Worm (Caenorhabditis elegans): ENCODE measurements around the gene tos-1.
A peak's percentile ranks its signal among the peaks of the same experiment; 100 is the strongest.
"Not testable (repeated sequence)": the region's sequence is repeated elsewhere in the genome, so short reads cannot be mapped to it uniquely, and the experiment has no call there.

The tos-1 gene

DNA sequence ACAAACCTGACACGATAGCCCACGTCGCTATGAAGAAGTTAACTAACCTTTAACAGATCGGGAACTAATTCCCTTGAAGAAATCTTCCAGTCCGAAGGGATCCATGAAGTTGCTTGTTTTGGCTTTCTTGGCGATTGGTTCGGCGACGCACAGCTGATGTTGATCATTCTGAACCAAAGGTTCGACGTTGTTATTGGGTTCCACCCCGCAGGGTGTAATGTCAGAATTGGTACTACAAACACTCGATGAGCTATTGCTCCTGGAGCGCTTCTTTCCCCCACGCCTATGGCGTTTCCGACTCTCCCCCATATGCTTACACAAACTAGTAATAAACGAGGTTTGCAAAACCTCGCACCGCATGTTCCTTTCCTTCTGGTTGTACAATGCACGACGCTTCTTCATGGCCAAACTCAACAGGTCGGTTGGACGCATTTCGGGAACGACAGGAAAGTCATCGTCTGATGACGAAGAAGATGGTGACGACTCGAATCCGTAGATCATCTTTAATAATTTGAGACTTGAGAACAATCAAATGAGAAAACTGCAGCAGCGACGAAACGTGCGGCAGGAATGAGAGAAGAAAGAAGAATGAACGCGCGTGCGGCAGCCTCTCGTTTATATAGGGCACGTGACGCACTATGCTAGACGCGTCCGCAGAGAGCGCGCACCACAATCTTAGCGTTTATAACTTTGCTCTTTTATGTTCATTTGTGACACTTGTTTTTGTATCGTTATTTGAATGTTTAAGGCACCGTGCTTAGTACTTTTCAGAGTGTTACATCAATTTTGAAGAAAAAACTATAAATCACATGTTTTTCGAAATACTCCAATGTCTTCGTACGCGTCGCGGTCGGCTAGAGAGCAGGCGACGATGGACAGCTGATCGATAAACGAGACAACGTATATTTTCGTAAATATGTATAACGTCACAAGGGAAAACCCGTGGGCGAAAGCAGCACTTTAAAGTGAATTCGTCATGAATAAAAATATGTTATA is at the start of gene tos-1:
tos-1 (minus strand) TSS at position 575 of the 996 bp plus-strand sequence.
- TF ChIP-seq him-1 (tag; optimal IDR thresholded peaks at IDR 0.05) (peak; percentile 96), W03F9.2 (tag; optimal IDR thresholded peaks at IDR 0.05) (peak; percentile 89), dao-5 (tag; optimal IDR thresholded peaks at IDR 0.05) (no peak)

DNA sequence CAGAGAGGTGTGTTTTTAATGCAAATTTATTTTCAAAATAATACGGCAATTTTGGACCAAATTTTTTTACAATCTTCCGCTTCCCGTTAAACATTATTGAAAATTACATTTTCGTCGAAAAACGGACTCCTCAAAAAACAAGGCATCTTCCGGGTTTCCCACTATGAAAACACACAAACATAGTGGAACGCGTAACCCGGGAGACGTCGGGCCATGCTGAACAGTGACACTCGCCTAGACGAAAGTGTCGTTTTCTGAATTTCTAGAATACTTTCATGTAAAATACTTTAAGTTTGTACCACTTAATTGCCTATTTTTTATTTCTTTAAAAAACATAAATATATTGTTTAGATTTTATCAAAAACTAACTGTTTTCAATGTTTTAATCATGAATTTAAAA is 48.0 kb upstream of the tos-1 start:
- no peak for TF ChIP-seq W03F9.2 (tag; optimal IDR thresholded peaks at IDR 0.05)
- TF ChIP-seq dao-5 (tag; optimal IDR thresholded peaks at IDR 0.05): no peak
- TF ChIP-seq him-1 (tag; optimal IDR thresholded peaks at IDR 0.05): no peak

DNA sequence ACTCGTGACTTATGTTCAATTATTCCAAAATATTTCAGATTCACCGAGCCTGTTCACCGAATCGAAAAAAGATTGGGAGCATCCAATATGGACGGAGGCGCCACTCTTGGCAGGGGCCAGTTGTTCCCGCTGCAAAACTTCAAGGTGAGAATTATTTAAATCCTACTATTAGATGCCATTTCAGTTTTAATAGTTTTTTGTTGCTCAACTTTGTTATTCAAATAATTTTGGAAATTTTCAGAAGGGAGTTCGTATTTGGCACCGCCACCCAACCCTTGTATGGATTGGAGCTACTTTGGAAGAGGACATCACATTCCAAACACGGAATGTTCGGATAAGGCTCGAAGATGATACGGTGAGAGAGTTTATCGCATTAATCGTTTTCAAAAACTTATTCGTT is 42.1 kb upstream of the tos-1 start, which contains the start of gene hum-2:
hum-2 (plus strand) TSS at position 33 of the 400 bp plus-strand sequence.
- no peak for TF ChIP-seq dao-5 (tag; optimal IDR thresholded peaks at IDR 0.05)
- TF ChIP-seq W03F9.2 (tag; optimal IDR thresholded peaks at IDR 0.05): no peak
- TF ChIP-seq him-1 (tag; optimal IDR thresholded peaks at IDR 0.05): no peak

DNA sequence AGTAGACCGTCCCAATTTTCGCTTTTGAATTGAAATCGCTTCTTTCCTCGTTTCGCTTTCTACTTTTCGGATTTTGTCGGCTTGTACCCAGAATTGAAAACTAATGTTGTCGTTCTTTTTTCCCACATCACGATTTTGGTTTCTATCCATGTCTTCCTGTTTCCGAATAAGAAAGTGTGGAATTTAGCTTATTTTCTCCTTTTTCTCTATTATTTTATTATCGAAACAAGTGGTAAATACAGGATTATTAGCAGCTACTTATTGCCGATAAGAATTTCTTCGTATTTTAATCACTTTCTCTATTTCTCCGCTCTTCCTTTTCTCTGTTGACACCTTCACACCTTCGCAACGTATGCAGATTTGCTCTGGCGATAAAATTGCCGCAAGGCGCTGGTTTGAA is 40.9 kb upstream of the tos-1 start:
- TF ChIP-seq W03F9.2 (tag; optimal IDR thresholded peaks at IDR 0.05): no peak
- no peak for TF ChIP-seq dao-5 (tag; optimal IDR thresholded peaks at IDR 0.05)
- no peak for TF ChIP-seq him-1 (tag; optimal IDR thresholded peaks at IDR 0.05)

DNA sequence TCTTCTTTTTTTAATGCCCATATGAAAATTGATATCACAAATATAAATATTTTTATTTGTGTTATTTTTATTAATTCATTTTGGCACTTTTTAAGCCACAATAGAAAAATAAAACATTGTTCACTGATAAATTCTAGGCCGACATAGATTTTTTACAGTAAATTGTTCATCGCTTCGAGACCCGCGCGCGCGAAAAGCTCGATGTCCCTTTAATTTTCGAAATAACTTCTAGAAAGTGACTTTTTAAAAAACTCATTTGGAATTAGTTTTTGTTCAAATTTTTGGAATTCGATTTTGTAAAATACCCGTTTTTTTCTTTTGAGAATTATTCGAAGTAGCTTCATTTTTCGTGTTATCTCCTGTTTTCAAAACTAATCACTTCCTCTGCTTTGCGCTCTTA is 40.4 kb upstream of the tos-1 start:
- TF ChIP-seq W03F9.2 (tag; optimal IDR thresholded peaks at IDR 0.05): no peak
- no peak for TF ChIP-seq him-1 (tag; optimal IDR thresholded peaks at IDR 0.05)
- TF ChIP-seq dao-5 (tag; optimal IDR thresholded peaks at IDR 0.05): no peak

DNA sequence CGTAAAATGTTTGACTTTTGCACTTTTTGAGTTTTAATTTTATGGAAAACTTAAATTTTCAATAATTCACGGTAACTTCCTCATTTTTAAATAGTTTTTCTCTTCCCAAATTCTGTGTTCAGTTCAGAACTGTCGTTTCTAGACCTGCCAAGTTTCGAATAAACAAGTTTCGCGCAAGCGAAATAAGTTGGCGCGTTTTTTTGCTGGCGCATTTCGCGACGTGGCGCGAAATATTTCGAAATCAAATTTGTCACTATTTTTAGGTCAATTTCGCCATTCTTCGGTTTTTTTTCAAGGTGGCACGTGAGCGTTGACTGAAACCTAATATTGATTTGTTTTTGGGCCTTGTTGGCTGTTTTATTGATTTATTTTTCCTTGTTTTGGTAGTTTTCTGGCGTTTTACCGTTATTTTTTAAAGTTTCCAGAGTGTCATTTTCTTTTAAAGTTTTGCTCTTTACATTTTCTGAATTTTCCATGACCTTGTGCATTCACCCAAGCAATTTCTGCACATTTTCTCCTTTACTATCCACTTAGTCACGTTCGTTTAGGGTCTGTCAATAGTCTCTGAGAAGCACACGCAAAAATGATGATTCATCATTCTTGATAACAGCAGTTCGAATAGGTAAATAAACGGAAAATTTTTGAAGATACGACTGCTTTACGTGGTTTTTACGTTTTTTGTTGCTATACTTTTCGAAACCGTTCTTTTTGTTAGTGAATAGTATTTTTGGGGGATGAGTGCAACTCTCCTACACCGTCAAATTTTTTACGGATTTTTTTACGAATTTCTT is 38.7 kb upstream of the tos-1 start:
- TF ChIP-seq W03F9.2 (tag; optimal IDR thresholded peaks at IDR 0.05) (peak; percentile 54), dao-5 (tag; optimal IDR thresholded peaks at IDR 0.05) (no peak), him-1 (tag; optimal IDR thresholded peaks at IDR 0.05) (no peak)

DNA sequence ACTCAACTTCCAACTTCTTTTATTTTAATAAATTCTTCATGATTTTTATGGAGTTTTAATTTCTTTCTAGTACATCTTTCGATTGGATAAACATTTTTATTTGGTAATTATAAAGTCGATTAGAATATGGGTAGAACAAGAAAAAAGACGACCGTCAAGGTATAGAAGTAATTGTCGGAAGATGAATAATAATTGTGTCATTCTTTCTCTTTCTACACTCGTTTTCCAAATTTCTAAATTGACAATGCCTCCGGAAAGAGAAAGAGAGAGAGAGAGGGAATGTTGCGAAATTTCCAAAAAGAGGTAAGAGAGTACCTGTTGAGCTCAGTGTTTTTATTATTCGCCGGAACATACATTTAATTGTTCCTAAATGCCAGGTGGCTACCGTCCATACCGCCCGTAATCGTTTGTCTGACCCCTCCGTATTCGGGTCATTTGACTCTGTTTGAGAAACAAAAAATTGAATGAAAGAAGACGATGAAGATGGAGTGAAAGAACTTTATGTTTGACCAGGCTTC is 37.9 kb upstream of the tos-1 start, which contains the start of gene E02C12.12:
E02C12.12 (minus strand) TSS at position 468 of the 518 bp plus-strand sequence.
- TF ChIP-seq dao-5 (tag; optimal IDR thresholded peaks at IDR 0.05): no peak
- TF ChIP-seq W03F9.2 (tag; optimal IDR thresholded peaks at IDR 0.05): no peak
- no peak for TF ChIP-seq him-1 (tag; optimal IDR thresholded peaks at IDR 0.05)

DNA sequence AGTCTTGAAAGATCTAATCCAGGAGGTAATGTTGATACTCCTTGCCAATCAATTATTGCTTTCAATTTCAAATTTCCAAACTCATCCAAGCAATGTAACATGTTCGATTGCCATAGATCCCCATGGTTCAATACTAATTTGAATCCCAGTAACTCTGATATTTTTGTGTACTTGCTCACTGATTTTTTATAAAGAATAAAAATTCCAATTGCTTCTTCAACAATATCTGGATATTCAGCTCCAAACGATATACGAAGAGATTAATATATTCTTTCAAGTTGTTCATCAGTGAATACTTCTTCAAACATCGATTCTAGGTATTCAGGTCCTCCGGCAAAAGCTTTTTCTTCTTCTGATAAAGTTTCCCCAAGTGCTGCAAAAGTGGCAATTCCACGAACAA is 35.8 kb upstream of the tos-1 start, which contains the start of gene E02C12.11:
E02C12.11 (minus strand) TSS at position 101 of the 400 bp plus-strand sequence.
- not testable (repeated sequence) for TF ChIP-seq dao-5, him-1, W03F9.2 (tag; optimal IDR thresholded peaks at IDR 0.05)

DNA sequence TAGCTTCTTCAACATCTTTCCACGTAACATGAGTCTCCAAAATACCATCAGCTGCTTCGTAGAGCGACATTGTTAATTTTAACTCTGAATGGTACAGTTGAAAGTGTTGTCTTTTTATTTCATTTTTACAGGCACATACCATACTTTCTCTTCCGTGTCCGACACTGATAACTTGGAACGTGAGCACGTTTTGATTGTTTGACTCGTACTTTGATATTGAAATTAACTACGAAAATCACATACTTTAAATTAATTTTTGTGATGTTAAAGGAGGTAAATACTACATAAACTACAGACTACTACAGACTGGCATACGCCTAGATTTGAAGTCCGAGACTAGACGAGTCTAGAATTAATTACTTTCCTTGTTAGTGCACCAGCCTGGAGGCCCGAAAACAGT is 34.3 kb upstream of the tos-1 start, which contains the start of gene E02C12.10:
E02C12.10 (minus strand) TSS at position 75 of the 400 bp plus-strand sequence.
- no peak for TF ChIP-seq W03F9.2 (tag; optimal IDR thresholded peaks at IDR 0.05)
- no peak for TF ChIP-seq dao-5 (tag; optimal IDR thresholded peaks at IDR 0.05)
- no peak for TF ChIP-seq him-1 (tag; optimal IDR thresholded peaks at IDR 0.05)

DNA sequence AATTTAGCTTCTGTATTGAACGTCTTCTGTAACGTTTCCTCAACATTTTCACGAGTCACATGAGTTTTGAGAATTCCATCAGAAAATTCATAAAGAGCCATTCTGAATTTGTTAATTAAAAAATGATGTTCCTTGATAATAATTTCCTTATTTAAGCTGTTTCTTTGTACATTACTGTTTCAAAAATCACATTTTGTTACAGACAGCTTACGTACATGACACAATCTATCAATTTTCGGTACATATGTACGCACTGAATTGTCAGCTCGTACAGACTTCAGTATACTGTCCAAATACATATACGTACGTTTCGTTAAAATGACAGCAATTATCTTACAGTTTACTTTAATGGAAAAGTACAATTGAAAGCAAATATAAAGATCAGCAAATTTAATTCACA is 32.4 kb upstream of the tos-1 start, which contains the start of gene E02C12.19:
E02C12.19 (minus strand) TSS at position 101 of the 400 bp plus-strand sequence.
- no peak for TF ChIP-seq W03F9.2 (tag; optimal IDR thresholded peaks at IDR 0.05)
- no peak for TF ChIP-seq dao-5 (tag; optimal IDR thresholded peaks at IDR 0.05)
- no peak for TF ChIP-seq him-1 (tag; optimal IDR thresholded peaks at IDR 0.05)

DNA sequence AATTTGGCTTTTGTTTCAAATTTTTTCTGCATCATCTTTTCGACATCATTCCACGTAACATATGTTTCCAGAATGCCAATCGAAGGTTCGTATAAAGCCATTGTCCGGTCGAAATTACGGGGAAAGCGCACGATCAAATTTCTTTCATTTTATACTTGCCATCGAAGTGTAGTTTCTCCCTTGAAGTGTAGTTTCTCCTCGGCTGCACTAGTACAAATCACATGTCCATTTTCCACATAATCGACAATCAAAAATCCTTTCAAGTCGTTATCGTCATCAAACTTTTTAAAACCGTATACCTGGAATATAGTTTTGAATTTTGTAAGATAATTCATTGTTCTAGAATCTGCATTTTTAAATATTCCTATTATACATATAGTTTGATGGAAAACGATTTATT is 31.4 kb upstream of the tos-1 start, which contains the start of gene E02C12.9:
E02C12.9 (minus strand) TSS at position 101 of the 400 bp plus-strand sequence.
- TF ChIP-seq W03F9.2 (tag; optimal IDR thresholded peaks at IDR 0.05): no peak
- no peak for TF ChIP-seq him-1 (tag; optimal IDR thresholded peaks at IDR 0.05)
- TF ChIP-seq dao-5 (tag; optimal IDR thresholded peaks at IDR 0.05): no peak

DNA sequence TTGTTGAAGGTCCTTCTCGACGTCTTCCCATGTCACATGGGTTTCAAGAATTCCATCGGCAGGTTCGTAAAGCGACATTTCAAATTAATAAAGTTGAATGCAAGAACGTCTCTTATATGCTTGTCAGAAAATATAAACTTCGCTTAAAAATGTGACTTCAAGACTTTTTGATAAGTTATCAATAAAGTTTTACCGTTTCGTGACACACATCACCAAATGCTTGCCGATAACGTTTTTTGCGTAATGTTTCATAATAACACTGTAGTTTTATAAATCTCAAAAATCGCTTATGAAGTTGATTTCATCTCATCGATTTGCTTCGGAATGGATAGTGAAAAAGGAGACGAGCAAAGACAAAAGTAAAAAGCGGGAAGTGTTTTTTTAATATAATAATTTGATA is 29.5 kb upstream of the tos-1 start, which contains the start of gene E02C12.8:
E02C12.8 (minus strand) TSS at position 141 of the 400 bp plus-strand sequence.
- TF ChIP-seq him-1 (tag; optimal IDR thresholded peaks at IDR 0.05): no peak
- no peak for TF ChIP-seq dao-5 (tag; optimal IDR thresholded peaks at IDR 0.05)
- no peak for TF ChIP-seq W03F9.2 (tag; optimal IDR thresholded peaks at IDR 0.05)

DNA sequence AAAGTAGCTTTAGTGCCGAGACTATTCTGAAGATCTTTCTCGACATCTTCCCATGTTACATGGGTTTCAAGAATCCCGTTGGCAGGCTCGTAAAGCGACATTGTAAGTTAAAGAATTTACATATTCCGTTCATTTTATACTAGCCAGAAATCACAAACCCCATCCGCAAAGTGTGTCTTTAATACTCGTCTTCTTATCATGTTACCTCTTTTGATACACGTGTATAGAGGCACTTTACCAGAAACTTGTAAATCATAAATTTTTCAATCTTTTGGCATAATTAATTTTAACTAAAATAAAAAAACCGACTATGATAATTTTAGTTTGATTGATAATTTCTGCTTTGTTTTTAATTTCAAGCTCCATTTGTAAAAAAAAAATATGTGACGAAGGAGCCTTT is 27.0 kb upstream of the tos-1 start, which contains the start of gene E02C12.6:
E02C12.6 (minus strand) TSS at position 101 of the 400 bp plus-strand sequence.
- TF ChIP-seq dao-5 (tag; optimal IDR thresholded peaks at IDR 0.05) (no peak), him-1 (tag; optimal IDR thresholded peaks at IDR 0.05) (no peak), W03F9.2 (tag; optimal IDR thresholded peaks at IDR 0.05) (no peak)
